Worm (Caenorhabditis elegans): ENCODE results near the gene oac-31.

DNA sequence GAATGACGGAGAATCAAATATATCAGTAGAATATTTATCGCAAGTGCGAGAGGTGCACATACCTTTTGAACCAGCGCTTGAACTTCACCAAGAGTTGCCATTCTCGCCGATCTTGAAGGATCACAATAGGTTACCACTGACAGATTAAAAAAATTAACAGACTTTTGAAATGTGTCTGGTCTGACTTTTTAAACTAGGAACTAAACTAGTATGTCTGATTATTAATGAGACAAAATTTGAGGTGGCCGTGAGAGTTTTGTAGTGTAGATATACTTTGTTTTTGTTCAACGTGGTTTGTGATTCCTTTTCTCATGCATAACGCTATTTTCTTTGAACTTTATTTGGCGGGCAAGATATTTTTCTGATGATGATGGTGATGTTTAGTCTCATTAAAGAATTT lies 19.8 kb downstream of the oac-31 start, which contains the start of gene str-240:
- no peak for TF ChIP-seq unc-86 (tag; optimal IDR thresholded peaks at IDR 0.05)
- TF ChIP-seq pha-2 (tag; optimal IDR thresholded peaks at IDR 0.05): no peak
- no peak for TF ChIP-seq C08G9.2 (tag; optimal IDR thresholded peaks at IDR 0.05)
- no peak for TF ChIP-seq nfya-1 (tag; optimal IDR thresholded peaks at IDR 0.05)

Measured in whole organism, late embryonic.